Worm (Caenorhabditis elegans) whole organism, midembryonic: ENCODE results near the gene K09H11.6.

Experiments
- T22C8.4 ChIP-seq: fragments of 200-800 bp; sonication (Bioruptor generic); IDR thresholded peaks from 2 replicates; pipeline ENCODE4 v1.3.6; 2022; ENCODE audit warnings: missing genetic modification characterization, missing compliant biosample characterization
- cog-1 ChIP-seq: sonication (generic microtip); optimal IDR thresholded peaks from 2 replicates; lab custom pipeline; 2016; ENCODE audit warnings: missing genetic modification characterization, missing compliant biosample characterization
- flt-1 ChIP-seq: fragments of 200-800 bp; sonication (Bioruptor generic); IDR thresholded peaks from 2 replicates; pipeline ENCODE4 v1.3.6; 2022; ENCODE audit warnings: missing genetic modification characterization, missing compliant biosample characterization
- ref-1 ChIP-seq: fragments of 200-800 bp; sonication (Bioruptor generic); conservative IDR thresholded peaks from 2 replicates; pipeline ENCODE4 v1.3.6; 2022; ENCODE audit warnings: missing genetic modification reagents, missing genetic modification characterization, missing compliant biosample characterization

ce11 chrV:5747519-5747918 is 11.6 kb upstream of the K09H11.6 start, which contains the start of gene acds-10:
- no peak for TF ChIP-seq ref-1 (GFP tag; lab: Robert Waterston, UW)
- TF ChIP-seq flt-1 (GFP tag; lab: Robert Waterston, UW), result no peak
- no peak for TF ChIP-seq T22C8.4 (GFP tag; lab: Robert Waterston, UW)
- TF ChIP-seq cog-1, result no peak
